Fruit fly (Drosophila melanogaster) whole organism, embryonic: Measurements from ENCODE around the gene CG1246.
A peak's percentile ranks its signal among the peaks of the same experiment; 100 is the strongest.

Source experiments
- Awh ChIP-seq: fragments of 200-800 bp; sonication (Bioruptor generic); IDR thresholded peaks from 2 replicates; pipeline ENCODE4, ENCODE4 v1.3.6; 2022; ENCODE audit warnings: missing biosample characterization, missing genetic modification characterization
- B-H1 ChIP-seq: fragments of 200-800 bp; sonication (Bioruptor generic); IDR thresholded peaks from 3 replicates; pipeline ENCODE4 v1.3.6; 2022; ENCODE audit warnings: missing biosample characterization, missing genetic modification characterization
- CG10366 ChIP-seq: fragments of 200-800 bp; sonication (Bioruptor generic); IDR thresholded peaks from 2 replicates; pipeline ENCODE4 v1.3.6; 2022; ENCODE audit warnings: missing biosample characterization, missing genetic modification characterization
- CG11093 ChIP-seq: fragments of 200-800 bp; sonication (Bioruptor generic); IDR thresholded peaks from 3 replicates; pipeline ENCODE4 v1.3.6; 2022; ENCODE audit warnings: missing biosample characterization, missing genetic modification characterization
- CG16813 ChIP-seq: fragments of 200-800 bp; sonication (Bioruptor generic); IDR thresholded peaks from 3 replicates; pipeline ENCODE4 v1.3.6; 2022; ENCODE audit warnings: missing biosample characterization, missing genetic modification characterization; ENCODE audit not compliant: partially characterized antibody
- CG16863 ChIP-seq: fragments of 200-800 bp; sonication (Bioruptor generic); optimal IDR thresholded peaks from 3 replicates; lab custom pipeline; 2016; ENCODE audit warnings: missing biosample characterization, missing genetic modification characterization
- CG17328 ChIP-seq: fragments of 200-800 bp; sonication (Bioruptor generic); IDR thresholded peaks from 2 replicates; pipeline ENCODE4 v1.3.6; 2022; ENCODE audit warnings: missing biosample characterization, missing genetic modification characterization
- CG17912 ChIP-seq: fragments of 200-800 bp; sonication (Bioruptor generic); optimal IDR thresholded peaks from 2 replicates; lab custom pipeline; 2018; ENCODE audit warnings: missing biosample characterization, mild to moderate bottlenecking, missing genetic modification characterization
- CG18262 ChIP-seq: fragments of 200-800 bp; optimal IDR thresholded peaks from 3 replicates; lab custom pipeline; 2019; ENCODE audit warnings: missing biosample characterization, mild to moderate bottlenecking, missing genetic modification characterization, moderate library complexity
- CG1832 ChIP-seq: fragments of 200-800 bp; sonication (Bioruptor generic); optimal IDR thresholded peaks from 2 replicates; lab custom pipeline; 2017; ENCODE audit warnings: missing biosample characterization, mild to moderate bottlenecking, missing genetic modification characterization, inconsistent platforms
- CG18764 ChIP-seq: fragments of 200-800 bp; sonication (Bioruptor generic); optimal IDR thresholded peaks from 3 replicates; lab custom pipeline; 2016; ENCODE audit warnings: missing biosample characterization, missing genetic modification characterization
- CG32532 ChIP-seq: fragments of 200-800 bp; sonication (Bioruptor generic); IDR thresholded peaks from 2 replicates; pipeline ENCODE4 v1.3.6; 2022; ENCODE audit warnings: missing biosample characterization, missing genetic modification characterization
- CG3281 ChIP-seq: fragments of 200-800 bp; sonication (Bioruptor generic); optimal IDR thresholded peaks from 3 replicates; lab custom pipeline; 2017; ENCODE audit warnings: missing biosample characterization, mild to moderate bottlenecking, missing genetic modification characterization
- CG34422 ChIP-seq: fragments of 200-800 bp; sonication (Bioruptor generic); IDR thresholded peaks from 3 replicates; pipeline ENCODE4 v1.3.6; 2022; ENCODE audit warnings: missing biosample characterization, missing genetic modification characterization
- CG43689 ChIP-seq: fragments of 200-800 bp; sonication (Bioruptor generic); IDR thresholded peaks from 2 replicates; pipeline ENCODE4 v1.3.6; 2022; ENCODE audit warnings: missing biosample characterization, missing genetic modification characterization
- CG6654 ChIP-seq: fragments of 200-800 bp; sonication (Bioruptor generic); optimal IDR thresholded peaks from 2 replicates; lab custom pipeline; 2017; ENCODE audit warnings: missing biosample characterization, mild to moderate bottlenecking, missing genetic modification characterization
- CG6689 ChIP-seq: fragments of 200-800 bp; sonication (Bioruptor generic); IDR thresholded peaks from 2 replicates; pipeline ENCODE4 v1.3.6; 2022; ENCODE audit warnings: missing biosample characterization, missing genetic modification characterization
- CG7372 ChIP-seq: fragments of 200-800 bp; sonication (Bioruptor generic); IDR thresholded peaks from 2 replicates; pipeline ENCODE4 v1.3.6; 2022; ENCODE audit warnings: missing biosample characterization, missing genetic modification characterization
- CG8281 ChIP-seq: fragments of 200-800 bp; sonication (Bioruptor generic); optimal IDR thresholded peaks from 2 replicates; lab custom pipeline; 2018; ENCODE audit warnings: missing biosample characterization, mild to moderate bottlenecking, missing genetic modification characterization, moderate library complexity
- CG9876 ChIP-seq: fragments of 200-800 bp; sonication (Bioruptor generic); optimal IDR thresholded peaks from 2 replicates; lab custom pipeline; 2016; ENCODE audit warnings: missing biosample characterization, missing genetic modification characterization
- Dad ChIP-seq: fragments of 200-800 bp; sonication (Bioruptor generic); optimal IDR thresholded peaks from 3 replicates; lab custom pipeline; 2016; ENCODE audit warnings: missing biosample characterization, missing genetic modification characterization
- Dek ChIP-seq: fragments of 200-800 bp; sonication (Bioruptor generic); optimal IDR thresholded peaks from 3 replicates; lab custom pipeline; 2019; ENCODE audit warnings: missing biosample characterization, mild to moderate bottlenecking, missing genetic modification characterization, moderate library complexity
- Doc2 ChIP-seq: fragments of 200-800 bp; sonication (Bioruptor generic); IDR thresholded peaks from 2 replicates; pipeline ENCODE4 v1.3.6; 2022; ENCODE audit warnings: missing biosample characterization, missing genetic modification characterization
- Doc3 ChIP-seq: fragments of 200-800 bp; sonication (Bioruptor generic); IDR thresholded peaks from 3 replicates; pipeline ENCODE4 v1.3.6; 2022; ENCODE audit warnings: missing biosample characterization, missing genetic modification characterization; ENCODE audit not compliant: partially characterized antibody
- Ets65A ChIP-seq: fragments of 200-800 bp; sonication (Bioruptor generic); peaks from one replicate; lab custom pipeline; 2016; ENCODE audit warnings: missing biosample characterization, missing genetic modification characterization
- Fer1 ChIP-seq: fragments of 200-800 bp; sonication (Bioruptor generic); optimal IDR thresholded peaks from 2 replicates; lab custom pipeline; 2017; ENCODE audit warnings: missing biosample characterization, mild to moderate bottlenecking, missing genetic modification characterization
- Fer3 ChIP-seq: fragments of 200-800 bp; sonication (Bioruptor generic); optimal IDR thresholded peaks from 2 replicates; lab custom pipeline; 2018; ENCODE audit warnings: missing biosample characterization, mild to moderate bottlenecking, missing genetic modification characterization, moderate library complexity
- Jarid2 ChIP-seq: fragments of 200-800 bp; sonication (Bioruptor generic); optimal IDR thresholded peaks from 3 replicates; lab custom pipeline; 2017; ENCODE audit warnings: mild to moderate bottlenecking, missing biosample characterization, missing genetic modification reagents, missing genetic modification characterization
- Mad ChIP-seq: fragments of 200-800 bp; sonication (Bioruptor generic); optimal IDR thresholded peaks from 2 replicates; lab custom pipeline; 2016; ENCODE audit warnings: missing biosample characterization, missing genetic modification characterization
- Max ChIP-seq: fragments of 200-800 bp; sonication (Bioruptor generic); optimal IDR thresholded peaks from 2 replicates; lab custom pipeline; 2016; ENCODE audit warnings: missing biosample characterization, mild to moderate bottlenecking, missing genetic modification characterization
- Opbp ChIP-seq: fragments of 200-800 bp; sonication (Bioruptor generic); IDR thresholded peaks from 3 replicates; pipeline ENCODE4 v1.3.6; 2022; ENCODE audit warnings: missing biosample characterization, missing genetic modification characterization; ENCODE audit not compliant: partially characterized antibody
- Sry-β ChIP-seq: fragments of 200-800 bp; sonication (Bioruptor generic); optimal IDR thresholded peaks from 2 replicates; lab custom pipeline; 2018; ENCODE audit warnings: missing biosample characterization, mild to moderate bottlenecking, missing genetic modification characterization, moderate library complexity
- Taf1 ChIP-seq: fragments of 200-800 bp; sonication (Bioruptor generic); IDR thresholded peaks from 2 replicates; pipeline ENCODE4 v1.3.6; 2022; ENCODE audit warnings: missing biosample characterization, missing genetic modification characterization
- Xbp1 ChIP-seq: fragments of 200-800 bp; sonication (Bioruptor generic); optimal IDR thresholded peaks from 3 replicates; lab custom pipeline; 2016; ENCODE audit warnings: missing biosample characterization, mild to moderate bottlenecking, missing genetic modification characterization
- ase ChIP-seq: fragments of 200-800 bp; sonication (Bioruptor generic); IDR thresholded peaks from 3 replicates; pipeline ENCODE4 v1.3.6; 2022; ENCODE audit warnings: missing biosample characterization, missing genetic modification characterization
- bbx ChIP-seq: fragments of 200-800 bp; sonication (Bioruptor generic); IDR thresholded peaks from 2 replicates; pipeline ENCODE4 v1.3.6; 2022; ENCODE audit warnings: missing biosample characterization, missing genetic modification characterization; ENCODE audit not compliant: partially characterized antibody
- br ChIP-seq: fragments of >200 bp; optimal IDR thresholded peaks from 2 replicates; lab custom pipeline; 2017
- fu2 ChIP-seq: fragments of 200-800 bp; sonication (Bioruptor generic); optimal IDR thresholded peaks from 2 replicates; lab custom pipeline; 2016; ENCODE audit warnings: missing biosample characterization, missing genetic modification characterization
- grau ChIP-seq: fragments of 200-800 bp; optimal IDR thresholded peaks from 3 replicates; lab custom pipeline; 2019; ENCODE audit warnings: missing biosample characterization, mild to moderate bottlenecking, missing genetic modification characterization, moderate library complexity
- hkb ChIP-seq, 2 experiments: fragments of 200-800 bp in 1 of 2; fragments of >200 bp in 1 of 2; sonication (Bioruptor generic) in 1 of 2; IDR thresholded peaks in 1 of 2; optimal IDR thresholded peaks in 1 of 2; 2 replicates each; pipeline versions ENCODE4 v1.3.6 to Lab custom; 2017 to 2022; ENCODE audit warnings: missing biosample characterization in 1 of 2, missing genetic modification characterization in 1 of 2
- ken ChIP-seq: fragments of 200-800 bp; sonication (Bioruptor generic); IDR thresholded peaks from 3 replicates; pipeline ENCODE4 v1.3.6; 2022; ENCODE audit warnings: missing biosample characterization, missing genetic modification characterization
- mirr ChIP-seq: fragments of 200-800 bp; sonication (Bioruptor generic); optimal IDR thresholded peaks from 3 replicates; lab custom pipeline; 2018; ENCODE audit warnings: missing biosample characterization, mild to moderate bottlenecking, missing genetic modification characterization
- oc ChIP-seq: fragments of 200-800 bp; sonication (Bioruptor generic); optimal IDR thresholded peaks from 2 replicates; lab custom pipeline; 2018; ENCODE audit warnings: missing biosample characterization, mild to moderate bottlenecking, missing genetic modification characterization, moderate library complexity
- pfk ChIP-seq: fragments of 200-800 bp; sonication (Bioruptor generic); optimal IDR thresholded peaks from 2 replicates; lab custom pipeline; 2018; ENCODE audit warnings: missing biosample characterization, mild to moderate bottlenecking, missing genetic modification characterization, moderate library complexity
- slp2 ChIP-seq: fragments of 200-800 bp; sonication (Bioruptor generic); optimal IDR thresholded peaks from 2 replicates; lab custom pipeline; 2016; ENCODE audit warnings: missing biosample characterization, missing genetic modification characterization
- vfl ChIP-seq: fragments of 200-800 bp; sonication (Bioruptor generic); optimal IDR thresholded peaks from 2 replicates; lab custom pipeline; 2016; ENCODE audit warnings: missing biosample characterization, missing genetic modification characterization
- vnd ChIP-seq: fragments of 200-800 bp; sonication (Bioruptor generic); IDR thresholded peaks from 3 replicates; pipeline ENCODE4 v1.3.6; 2022; ENCODE audit warnings: missing biosample characterization, missing genetic modification characterization; ENCODE audit not compliant: partially characterized antibody
- zen2 ChIP-seq: fragments of 200-800 bp; sonication (Bioruptor generic); IDR thresholded peaks from 3 replicates; pipeline ENCODE4 v1.3.6; 2022; ENCODE audit warnings: missing biosample characterization, missing genetic modification characterization; ENCODE audit not compliant: partially characterized antibody

Gene CG1246

DNA sequence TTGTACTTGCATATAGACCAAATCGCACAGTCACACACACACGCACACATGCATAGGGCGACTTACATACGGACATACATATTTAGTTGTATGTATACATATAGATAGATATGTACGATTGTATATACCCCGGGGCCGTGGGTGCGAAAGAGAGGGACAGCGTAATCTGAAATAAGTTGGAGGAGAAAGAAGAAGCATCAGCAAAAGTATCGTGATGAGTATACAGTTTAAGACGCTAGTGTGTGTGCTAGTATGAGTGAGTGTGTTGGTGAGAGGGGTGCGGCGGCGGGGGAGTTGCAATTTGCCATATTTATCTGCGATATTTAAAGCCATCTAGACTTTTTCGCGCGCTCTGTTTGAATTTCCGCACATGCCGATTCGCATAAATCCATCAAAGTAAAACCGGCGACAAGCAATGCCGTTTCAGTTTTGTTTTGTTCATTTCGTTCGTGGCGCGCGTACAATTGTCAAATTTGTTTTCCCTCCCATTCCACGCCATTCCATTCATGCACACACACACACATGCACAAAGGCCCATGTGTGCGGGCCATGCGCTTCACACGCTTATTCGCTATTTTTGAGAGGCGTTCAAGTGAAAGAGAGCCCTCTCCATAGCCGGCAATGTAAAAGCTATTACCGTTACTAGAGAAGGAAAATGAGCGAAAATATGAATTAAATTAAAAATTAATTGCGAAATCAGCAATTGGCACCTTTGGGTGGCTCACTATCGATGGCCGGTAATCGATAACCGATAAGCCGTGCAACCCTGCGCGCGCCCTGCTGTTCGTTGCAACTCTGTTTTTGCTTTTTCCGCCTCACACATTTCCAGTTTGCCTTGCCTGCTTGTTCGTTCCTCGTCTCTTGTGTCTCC, 12.7 kb upstream of the CG1246 start (continued):
- TF ChIP-seq Ets65A (peak; percentile 98), Mad (GFP tag; lab: Kevin White, UChicago) (peak; percentile 77), Doc3 (GFP tag; lab: Robert Waterston, UW) (peak; percentile 66; the same call in 2 of the 3 replicates), Fer1 (GFP tag; lab: Kevin White, UChicago) (peak; percentile 93), CG16863 (GFP tag; lab: Kevin White, UChicago) (peak; percentile 72), CG8281 (tag; lab: Kevin White, UChicago) (peak; percentile 50), CG34422 (peak; percentile 56), ase (GFP tag; lab: Robert Waterston, UW) (peak; percentile 72), CG32532 (peak; percentile 85), Xbp1 (GFP tag; lab: Kevin White, UChicago) (peak; percentile 63), Opbp (peak; percentile 82), mirr (peak; percentile 96), bbx (GFP tag; lab: Robert Waterston, UW) (peak; percentile 76), Dad (peak; percentile 92), Taf1 (GFP tag; lab: Robert Waterston, UW) (no peak; the same call in 1 of the 2 replicates), CG17328 (GFP tag; lab: Robert Waterston, UW) (peak; percentile 83), grau (tag; lab: Kevin White, UChicago) (peak; percentile 70), CG6689 (GFP tag; lab: Robert Waterston, UW) (peak; percentile 61), ken (GFP tag; lab: Robert Waterston, UW) (peak; percentile 78; the same call in 2 of the 3 replicates), hkb (optimal IDR thresholded peaks at IDR 0.05; lab: Kevin White, UChicago) (no peak), hkb (GFP tag; IDR thresholded peaks at IDR 0.05; lab: Robert Waterston, UW) (peak; percentile 78), CG1832 (peak; percentile 42), Awh (peak; percentile 78), Doc2 (GFP tag; lab: Robert Waterston, UW) (no peak), CG3281 (GFP tag; lab: Kevin White, UChicago) (peak; percentile 91), CG16813 (peak; percentile 77), CG18764 (GFP tag; lab: Kevin White, UChicago) (peak; percentile 61), CG10366 (GFP tag; lab: Robert Waterston, UW) (peak; percentile 74), pfk (GFP tag; lab: Kevin White, UChicago) (peak; percentile 77), slp2 (peak; percentile 67), Sry-β (GFP tag; lab: Kevin White, UChicago) (peak; percentile 51), Max (GFP tag; lab: Kevin White, UChicago) (peak; percentile 84), B-H1 (GFP tag; lab: Robert Waterston, UW) (peak; percentile 58; the same call in 2 of the 3 replicates), CG9876 (peak; percentile 41), CG43689 (GFP tag; lab: Robert Waterston, UW) (0 out of 2 replicates have a peak, but pooled peaks have one; percentile 45), fu2 (GFP tag; lab: Kevin White, UChicago) (peak; percentile 70), CG11093 (peak; percentile 34; the same call in 1 of the 3 replicates), Jarid2 (GFP tag; lab: Kevin White, UChicago) (peak; percentile 59), br (lab: Kevin White, UChicago) (no peak), CG7372 (peak; percentile 70; the same call in 1 of the 2 replicates), zen2 (GFP tag; lab: Robert Waterston, UW) (0 out of 3 replicates have a peak, but pooled peaks have one; percentile 56), CG6654 (GFP tag; lab: Kevin White, UChicago) (peak; percentile 44), CG18262 (tag; lab: Kevin White, UChicago) (peak; percentile 56), CG17912 (GFP tag; lab: Kevin White, UChicago) (peak; percentile 91), vfl (GFP tag; lab: Kevin White, UChicago) (peak; percentile 80), Fer3 (tag; lab: Kevin White, UChicago) (peak; percentile 81), vnd (GFP tag; lab: Robert Waterston, UW) (peak; percentile 80), oc (peak; percentile 6), Dek (tag; lab: Kevin White, UChicago) (no peak)
